Worm (Caenorhabditis elegans) whole organism, L3 larva: ENCODE results near the gene scc-1.

Source experiments
- ceh-16 ChIP-seq: sonication (generic microtip); optimal IDR thresholded peaks from 2 replicates; lab custom pipeline; 2017; ENCODE audit warnings: missing biosample characterization, missing genetic modification characterization
- elt-1 ChIP-seq: fragments of 150-350 bp; optimal IDR thresholded peaks from 2 replicates; lab custom pipeline; 2014; ENCODE audit warnings: missing biosample characterization, missing genetic modification characterization
- elt-2 ChIP-seq: sonication (generic microtip); optimal IDR thresholded peaks from 2 replicates; lab custom pipeline; 2016; ENCODE audit warnings: missing genetic modification reagents, mild to moderate bottlenecking, missing genetic modification characterization, missing compliant biosample characterization
- jun-1 ChIP-seq: fragments of 150-350 bp; optimal IDR thresholded peaks from 2 replicates; lab custom pipeline; 2014; ENCODE audit warnings: missing biosample characterization, missing genetic modification reagents, missing genetic modification characterization
- nfya-1 ChIP-seq: sonication (generic microtip); optimal IDR thresholded peaks from 2 replicates; lab custom pipeline; 2017; ENCODE audit warnings: missing genetic modification characterization, mild to moderate bottlenecking, missing compliant biosample characterization, antibody characterized with exemption, moderate library complexity; ENCODE audit not compliant: insufficient read depth
- nhr-237 ChIP-seq: fragments of 150-350 bp; optimal IDR thresholded peaks from 2 replicates; lab custom pipeline; 2014; ENCODE audit warnings: missing biosample characterization, missing genetic modification characterization
- nhr-25 ChIP-seq: sonication (generic microtip); optimal IDR thresholded peaks from 2 replicates; lab custom pipeline; 2017; ENCODE audit warnings: missing biosample characterization, missing genetic modification characterization
- nhr-43 ChIP-seq: sonication (generic microtip); optimal IDR thresholded peaks from 2 replicates; lab custom pipeline; 2016; ENCODE audit warnings: mild to moderate bottlenecking, missing genetic modification characterization, missing compliant biosample characterization; ENCODE audit not compliant: poor library complexity, severe bottlenecking
- skn-1 ChIP-seq: fragments of 150-350 bp; optimal IDR thresholded peaks from 2 replicates; lab custom pipeline; 2014; ENCODE audit warnings: missing biosample characterization, missing genetic modification characterization
- tbx-2 ChIP-seq: sonication (generic microtip); optimal IDR thresholded peaks from 2 replicates; lab custom pipeline; 2016; ENCODE audit warnings: mild to moderate bottlenecking, missing genetic modification characterization, missing compliant biosample characterization
- ztf-11 ChIP-seq: fragments of 150-350 bp; optimal IDR thresholded peaks from 2 replicates; lab custom pipeline; 2014; ENCODE audit warnings: missing biosample characterization, missing genetic modification characterization

DNA sequence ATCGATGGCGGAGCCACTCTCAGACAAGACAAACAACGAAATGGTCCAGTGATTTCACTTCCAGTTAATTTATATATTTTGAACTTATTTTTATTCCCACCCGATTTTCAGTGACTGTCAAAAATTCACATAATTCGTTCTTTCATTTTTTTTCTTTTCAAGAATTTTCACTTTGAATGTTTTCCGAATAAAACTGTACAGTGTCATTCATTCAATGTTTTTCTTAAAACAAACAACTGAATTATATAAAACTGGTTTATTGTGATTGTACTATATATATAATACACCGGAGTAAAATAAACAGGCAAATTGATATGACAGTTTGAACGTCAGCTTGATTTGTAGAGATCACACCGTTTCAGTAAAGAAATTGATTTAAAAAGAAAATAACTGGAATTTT, 4.5 kb downstream of the scc-1 start:
- TF ChIP-seq nhr-25 (tag; lab: Kevin White, UChicago) (no peak), nhr-237 (tag; lab: Kevin White, UChicago) (no peak), elt-2 (tag; lab: Kevin White, UChicago) (no peak), jun-1 (tag; lab: Kevin White, UChicago) (no peak), tbx-2 (tag; lab: Kevin White, UChicago) (no peak), ztf-11 (tag; lab: Kevin White, UChicago) (no peak), nfya-1 (tag; lab: Kevin White, UChicago) (no peak), elt-1 (tag; lab: Kevin White, UChicago) (no peak), skn-1 (no peak), ceh-16 (no peak), nhr-43 (tag; lab: Kevin White, UChicago) (no peak)
